Worm (Caenorhabditis elegans) whole organism, L4/young adult: Measurements from ENCODE around the gene Y48D7A.1.

Source experiments
- W03F9.2 ChIP-seq: fragments of 150-350 bp; optimal IDR thresholded peaks from 2 replicates; lab custom pipeline; 2014; ENCODE audit warnings: missing biosample characterization, missing genetic modification characterization
- dao-5 ChIP-seq: sonication (generic microtip); optimal IDR thresholded peaks from 2 replicates; lab custom pipeline; 2016; ENCODE audit warnings: missing genotype, missing genetic modification characterization, moderate library complexity, missing compliant biosample characterization
- him-1 ChIP-seq: sonication (generic microtip); optimal IDR thresholded peaks from 2 replicates; lab custom pipeline; 2016; ENCODE audit warnings: missing genotype, missing genetic modification reagents, missing genetic modification characterization, missing compliant biosample characterization

- TF ChIP-seq him-1 (tag; lab: Kevin White, UChicago) (no peak), dao-5 (tag; lab: Kevin White, UChicago) (no peak), W03F9.2 (tag; lab: Kevin White, UChicago) (no peak)
Measured at ce11 chrX:3059299-3059698, 50.0 kb downstream of the Y48D7A.1 start, which contains the start of gene rsef-1.
